Fruit fly (Drosophila melanogaster) whole organism, pupa: ENCODE measurements around the gene prt.

Experiments
- CG13204 ChIP-seq: fragments of 200-800 bp; sonication (Bioruptor generic); optimal IDR thresholded peaks from 2 replicates; lab custom pipeline; 2018; ENCODE audit warnings: missing biosample characterization, mild to moderate bottlenecking, missing genetic modification characterization, moderate library complexity
- fd96Ca ChIP-seq: fragments of 200-800 bp; sonication (Bioruptor generic); IDR thresholded peaks from 3 replicates; pipeline ENCODE4 v1.3.6; 2022; ENCODE audit warnings: missing biosample characterization, missing genetic modification characterization

DNA sequence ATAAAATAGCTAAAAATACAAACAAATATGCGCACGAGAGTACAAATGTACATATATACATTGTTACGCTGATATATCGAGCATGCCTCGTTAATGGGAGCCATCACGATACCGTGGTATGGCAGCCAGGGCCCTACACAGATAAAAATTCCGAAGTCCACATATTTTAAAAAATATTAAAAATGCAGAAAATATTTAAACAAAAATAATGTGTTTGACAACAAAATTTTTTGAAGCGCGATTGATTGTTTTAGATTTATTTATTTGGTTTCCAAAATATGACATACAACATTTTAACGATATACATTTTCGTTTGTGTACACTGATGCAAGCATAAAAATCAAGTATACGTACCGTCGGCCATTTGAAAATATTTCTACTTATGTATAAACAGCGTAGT lies 27.9 kb upstream of the prt start:
- TF ChIP-seq fd96Ca (GFP tag; lab: Robert Waterston, UW) (0 out of 3 replicates have a peak, but pooled peaks have one; percentile 50), CG13204 (GFP tag; lab: Kevin White, UChicago) (no peak)
